Fruit fly (Drosophila melanogaster): ENCODE data around the gene Elp1.

The Elp1 gene

dm6 chr3R:11619709-11620409, 30.9 kb upstream of the Elp1 start, which contains the start of the genes Jupiter and CG14710 (continued):
- TF ChIP-seq Hr39 (optimal IDR thresholded peaks at IDR 0.05) = no peak
- TF ChIP-seq CG8281 (tag; optimal IDR thresholded peaks at IDR 0.05) = no peak
- peak; percentile 67 for TF ChIP-seq Dip3 (GFP tag; optimal IDR thresholded peaks at IDR 0.05)
- peak; percentile 76 for TF ChIP-seq YL-1 (GFP tag; optimal IDR thresholded peaks at IDR 0.05)
- TF ChIP-seq eyg (GFP tag; optimal IDR thresholded peaks at IDR 0.05) = no peak
- no peak for TF ChIP-seq cad (GFP tag; optimal IDR thresholded peaks at IDR 0.05)
- no peak for TF ChIP-seq CG31388 (GFP tag; optimal IDR thresholded peaks at IDR 0.05)
- TF ChIP-seq croc (GFP tag; conservative IDR thresholded peaks at IDR 0.05) = 0 out of 3 replicates have a peak, but pooled peaks have one; percentile 42
- peak; percentile 78 for TF ChIP-seq her (GFP tag; optimal IDR thresholded peaks at IDR 0.05)
- peak; percentile 55 for TF ChIP-seq CG13775 (GFP tag; optimal IDR thresholded peaks at IDR 0.05)
- no peak for TF ChIP-seq CG9727 (GFP tag; optimal IDR thresholded peaks at IDR 0.05)
- peak; percentile 75 for TF ChIP-seq CG18764 (GFP tag; optimal IDR thresholded peaks at IDR 0.05)
- peak; percentile 54 for TF ChIP-seq CG13296 (GFP tag; optimal IDR thresholded peaks at IDR 0.05)
- peak; percentile 63 for TF ChIP-seq CG34376 (GFP tag; optimal IDR thresholded peaks at IDR 0.05)
- TF ChIP-seq CG1529 (GFP tag; optimal IDR thresholded peaks at IDR 0.05) = no peak
- TF ChIP-seq CG2712 (tag; optimal IDR thresholded peaks at IDR 0.05) = peak; percentile 78
- no peak for TF ChIP-seq pb (GFP tag; optimal IDR thresholded peaks at IDR 0.05)
- no peak for TF ChIP-seq prd (optimal IDR thresholded peaks at IDR 0.05)
- TF ChIP-seq prd (GFP tag; IDR thresholded peaks at IDR 0.05) = peak; percentile 84
- no peak for TF ChIP-seq CG3726 (GFP tag; IDR thresholded peaks at IDR 0.05)
- TF ChIP-seq dan (GFP tag; IDR thresholded peaks at IDR 0.05) = no peak
- peak; percentile 30 for TF ChIP-seq CG10979 (tag; optimal IDR thresholded peaks at IDR 0.05)
- no peak for TF ChIP-seq sr (GFP tag; IDR thresholded peaks at IDR 0.05)
- peak; percentile 46; the same call in 1 of the 3 replicates for TF ChIP-seq CG7357 (GFP tag; IDR thresholded peaks at IDR 0.05)
- peak; percentile 49 for TF ChIP-seq Blimp-1 (GFP tag; optimal IDR thresholded peaks at IDR 0.05)
- no peak for TF ChIP-seq corto (GFP tag; optimal IDR thresholded peaks at IDR 0.05)
- TF ChIP-seq Bdp1 (GFP tag; optimal IDR thresholded peaks at IDR 0.05) = peak; percentile 11
- TF ChIP-seq Adf1 (GFP tag; IDR thresholded peaks at IDR 0.05) = peak; percentile 23; the same call in 1 of the 2 replicates
- TF ChIP-seq Med (GFP tag) = peak; percentile 97
- no peak for TF ChIP-seq ATbp (GFP tag; optimal IDR thresholded peaks at IDR 0.05)
- TF ChIP-seq Chrac-16 (GFP tag; optimal IDR thresholded peaks at IDR 0.05) = peak; percentile 73
- peak; percentile 68 for TF ChIP-seq chm (GFP tag; IDR thresholded peaks at IDR 0.05)
- TF ChIP-seq CG13424 (tag; optimal IDR thresholded peaks at IDR 0.05) = peak; percentile 68
- peak; percentile 68 for TF ChIP-seq az2 (GFP tag; optimal IDR thresholded peaks at IDR 0.05)
- no peak for TF ChIP-seq D (optimal IDR thresholded peaks at IDR 0.05)
- no peak for TF ChIP-seq D (GFP tag; optimal IDR thresholded peaks at IDR 0.05)
- peak; percentile 61 for TF ChIP-seq Mes4 (GFP tag; optimal IDR thresholded peaks at IDR 0.05)
- TF ChIP-seq grn (GFP tag; optimal IDR thresholded peaks at IDR 0.05) = peak; percentile 23
- no peak for TF ChIP-seq tna (GFP tag; IDR thresholded peaks at IDR 0.05; ENCODE audit: partially characterized antibody)
- peak; percentile 80 to 83 for TF ChIP-seq dpn (GFP tag; optimal IDR thresholded peaks at IDR 0.05)
- TF ChIP-seq CG7745 (tag; optimal IDR thresholded peaks at IDR 0.05) = peak; percentile 61
- TF ChIP-seq MESR4 (GFP tag; optimal IDR thresholded peaks at IDR 0.05) = peak; percentile 78
- TF ChIP-seq CG12769 (tag; optimal IDR thresholded peaks at IDR 0.05) = peak; percentile 72
- TF ChIP-seq ham (GFP tag; IDR thresholded peaks at IDR 0.05) = no peak
- TF ChIP-seq CG7963 (GFP tag; IDR thresholded peaks at IDR 0.05; ENCODE audit: partially characterized antibody) = no peak
- peak; percentile 62 for TF ChIP-seq slou (GFP tag; optimal IDR thresholded peaks at IDR 0.05)
- TF ChIP-seq CG4730 (GFP tag; IDR thresholded peaks at IDR 0.05) = no peak
- no peak for TF ChIP-seq CG7372 (GFP tag; IDR thresholded peaks at IDR 0.05)
- peak; percentile 58 for TF ChIP-seq BEAF-32 (GFP tag; optimal IDR thresholded peaks at IDR 0.05)
- TF ChIP-seq CG17361 (GFP tag; IDR thresholded peaks at IDR 0.05) = peak; percentile 39; the same call in 1 of the 3 replicates
- TF ChIP-seq lilli (GFP tag; optimal IDR thresholded peaks at IDR 0.05) = peak; percentile 89
